Fruit fly (Drosophila melanogaster) whole organism: ENCODE data around the gene Eig71Ek.

Experiments
- CG8478 ChIP-seq: fragments of >200 bp; optimal IDR thresholded peaks from 2 replicates; lab custom pipeline; 2018; ENCODE audit warnings: inconsistent platforms
- Dll ChIP-seq: fragments of >200 bp; optimal IDR thresholded peaks from 2 replicates; lab custom pipeline; 2017
- EcR ChIP-seq, 2 experiments: fragments of >200 bp; optimal IDR thresholded peaks; 2 replicates each; lab custom pipeline; 2017; ENCODE audit warnings: missing biosample characterization in 2 of 2, missing genetic modification characterization in 2 of 2, missing genetic modification reagents in 2 of 2
- pan ChIP-seq: fragments of >200 bp; optimal IDR thresholded peaks from 2 replicates; lab custom pipeline; 2017
- psq ChIP-seq: fragments of >200 bp; optimal IDR thresholded peaks from 2 replicates; lab custom pipeline; 2017
- usp ChIP-seq: fragments of >200 bp; optimal IDR thresholded peaks from 2 replicates; lab custom pipeline; 2017; ENCODE audit warnings: missing biosample characterization, missing genetic modification characterization, mixed read lengths

Gene Eig71Ek

DNA sequence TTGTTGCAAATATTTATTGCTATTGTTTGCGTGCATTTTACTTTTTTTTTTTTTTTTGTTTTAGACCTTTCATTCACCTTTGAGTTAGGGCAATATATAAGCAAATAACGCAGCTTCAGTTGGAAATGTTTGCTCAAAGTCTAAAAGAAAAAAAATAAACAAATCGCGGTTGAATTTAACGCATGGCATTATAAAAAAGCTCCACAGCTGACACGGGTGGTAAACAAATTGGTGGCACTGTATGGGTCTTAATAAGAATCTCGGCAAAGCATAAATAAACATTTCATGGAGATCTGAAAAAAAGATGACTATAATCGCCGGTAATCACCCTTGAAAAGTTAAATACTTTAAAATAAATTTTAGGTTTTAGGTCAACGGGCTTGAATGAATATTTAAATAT is 33.4 kb downstream of the Eig71Ek start:
- TF ChIP-seq psq (lab: Kevin White, UChicago), result no peak
- no peak for TF ChIP-seq pan
- TF ChIP-seq EcR (GFP tag; optimal IDR thresholded peaks at IDR 0.05; lab: Kevin White, UChicago), result no peak
- TF ChIP-seq CG8478 (lab: Kevin White, UChicago), result no peak

dm6 chr3L:15695195-15695594 is 34.1 kb downstream of the Eig71Ek start:
- TF ChIP-seq Dll (lab: Kevin White, UChicago), result no peak
- TF ChIP-seq EcR (GFP tag; optimal IDR thresholded peaks at IDR 0.05; lab: Kevin White, UChicago), result no peak
- TF ChIP-seq usp (GFP tag; lab: Kevin White, UChicago), result no peak
- TF ChIP-seq CG8478 (lab: Kevin White, UChicago), result no peak
- no peak for TF ChIP-seq pan
- TF ChIP-seq psq (lab: Kevin White, UChicago), result no peak

DNA sequence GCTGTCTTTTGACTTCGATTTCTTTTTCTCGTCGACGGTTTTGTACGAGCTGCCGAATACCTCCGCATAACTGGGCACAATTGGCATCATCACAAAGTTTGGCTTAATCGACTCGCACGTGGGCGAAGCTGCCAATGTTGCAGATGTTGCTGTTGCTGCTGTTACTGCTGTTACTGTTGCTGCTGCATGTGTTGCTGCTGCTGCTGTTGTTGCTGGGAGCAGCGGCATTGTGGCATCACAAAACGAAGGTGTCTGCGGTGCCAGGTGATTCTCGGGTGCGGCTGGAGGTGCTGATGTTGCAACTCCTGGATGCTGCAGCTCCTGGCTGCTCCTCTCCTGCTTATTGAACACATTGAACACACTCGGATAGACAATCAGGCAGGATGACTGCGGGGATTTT is 36.9 kb downstream of the Eig71Ek start:
- no peak for TF ChIP-seq usp (GFP tag; lab: Kevin White, UChicago)
- TF ChIP-seq psq (lab: Kevin White, UChicago), result no peak
- no peak for TF ChIP-seq pan
- no peak for TF ChIP-seq CG8478 (lab: Kevin White, UChicago)
- TF ChIP-seq EcR (GFP tag; optimal IDR thresholded peaks at IDR 0.05; lab: Kevin White, UChicago), result no peak
- no peak for TF ChIP-seq Dll (lab: Kevin White, UChicago)

DNA sequence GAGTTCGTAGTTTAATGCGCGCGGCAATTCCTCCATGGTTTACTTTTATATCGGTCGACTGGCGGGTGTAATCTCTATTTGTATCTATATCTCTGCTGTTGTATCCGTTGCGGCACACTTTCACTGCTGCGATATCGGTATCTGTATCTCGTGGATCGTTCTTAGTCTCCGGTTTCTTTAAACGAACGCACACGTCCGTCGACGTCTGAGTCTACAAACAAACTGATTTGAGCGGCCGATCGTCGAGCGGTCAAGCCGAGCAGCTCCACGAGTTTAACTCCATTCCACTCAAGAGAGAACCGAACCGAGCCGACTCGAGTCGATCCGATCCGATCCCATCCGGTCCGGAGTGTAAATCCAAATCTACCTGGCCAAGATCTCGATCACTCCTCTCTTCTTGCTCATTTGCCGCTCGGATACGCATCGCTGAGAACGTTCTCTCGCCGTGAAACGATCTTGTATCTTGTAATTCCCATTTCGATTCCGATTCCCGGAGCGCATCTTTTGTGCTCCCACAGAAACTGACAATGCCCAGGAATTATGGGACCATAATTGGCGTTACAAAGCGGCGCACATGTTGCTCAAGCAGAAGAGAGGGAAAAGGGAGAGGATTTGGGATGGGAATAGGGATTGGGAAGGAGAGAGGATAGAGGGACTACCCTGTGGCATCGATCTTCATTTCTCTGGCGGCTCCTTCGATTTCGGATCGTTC is 38.7 kb downstream of the Eig71Ek start, which contains the start of gene comm2:
TSS of gene comm2 (minus strand) at position 225 of the 712 bp plus-strand sequence.
- TF ChIP-seq Dll (lab: Kevin White, UChicago), result peak; percentile 86
- TF ChIP-seq usp (GFP tag; lab: Kevin White, UChicago), result no peak

dm6 chr3L:15700338-15700966 is 39.4 kb downstream of the Eig71Ek start:
- TF ChIP-seq EcR (GFP tag; optimal IDR thresholded peaks at IDR 0.05; lab: Kevin White, UChicago) (no peak), usp (GFP tag; lab: Kevin White, UChicago) (no peak), Dll (lab: Kevin White, UChicago) (no peak), psq (lab: Kevin White, UChicago) (no peak), pan (no peak), CG8478 (lab: Kevin White, UChicago) (no peak)

DNA sequence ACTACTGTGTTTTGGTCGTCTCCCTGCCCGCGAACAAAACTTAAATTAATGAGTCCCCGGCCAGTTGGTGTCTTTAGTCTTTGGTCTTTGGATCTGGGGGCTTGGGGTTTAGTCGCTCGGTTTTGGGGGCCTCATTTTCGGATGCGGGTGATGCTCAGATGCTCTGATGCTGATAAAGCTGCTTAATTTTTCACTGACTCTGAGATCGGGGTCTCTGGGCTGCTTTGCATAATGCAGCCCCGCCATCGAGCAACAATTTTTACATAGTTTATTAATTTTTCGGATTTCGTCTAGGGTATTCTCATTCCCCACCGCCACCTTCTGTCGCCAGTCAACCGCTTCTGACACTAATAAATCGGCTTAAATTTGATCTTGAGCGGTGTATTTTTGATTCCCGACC is 41.1 kb downstream of the Eig71Ek start:
- TF ChIP-seq CG8478 (lab: Kevin White, UChicago), result no peak
- no peak for TF ChIP-seq psq (lab: Kevin White, UChicago)
- no peak for TF ChIP-seq pan
- no peak for TF ChIP-seq usp (GFP tag; lab: Kevin White, UChicago)
- no peak for TF ChIP-seq EcR (GFP tag; optimal IDR thresholded peaks at IDR 0.05; lab: Kevin White, UChicago)
- TF ChIP-seq Dll (lab: Kevin White, UChicago), result no peak

dm6 chr3L:15703330-15704119 is 42.5 kb downstream of the Eig71Ek start:
- TF ChIP-seq CG8478 (lab: Kevin White, UChicago) (no peak), EcR (GFP tag; optimal IDR thresholded peaks at IDR 0.05; lab: Kevin White, UChicago) (peak in 1 of 2 experiments; percentile 28)

DNA sequence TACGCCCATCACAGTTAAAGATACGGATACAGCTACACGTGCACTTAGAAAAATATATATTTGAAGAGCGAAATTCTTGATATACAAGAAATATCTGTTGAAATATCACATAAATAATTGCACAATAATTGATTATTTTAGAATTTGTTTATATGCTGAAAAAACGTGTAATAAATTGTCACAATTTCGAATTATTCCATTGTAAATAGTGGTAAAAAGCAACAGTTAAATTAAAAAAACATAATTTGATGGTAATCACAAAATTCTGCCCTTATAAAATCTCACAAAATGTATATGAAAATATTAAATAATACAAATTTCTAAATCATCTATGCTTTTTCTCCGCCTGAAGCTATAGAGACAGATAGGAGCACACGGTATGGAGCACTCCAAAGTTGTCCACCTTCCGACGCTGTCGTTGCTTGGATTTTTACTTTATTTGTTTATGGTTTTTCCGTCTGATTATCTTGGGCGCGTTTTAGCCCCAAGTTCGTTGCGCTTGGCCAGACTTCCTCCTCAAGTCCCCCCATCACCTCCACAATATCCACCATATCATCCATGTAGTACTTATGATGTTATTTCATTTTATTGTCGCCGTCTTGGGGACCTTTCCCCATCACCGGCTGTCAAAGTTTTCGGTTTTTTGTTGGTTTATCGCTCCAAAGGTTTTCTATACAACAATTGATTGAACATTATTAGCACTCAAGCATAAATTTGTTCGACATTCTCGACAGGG is 43.4 kb downstream of the Eig71Ek start:
- TF ChIP-seq EcR (GFP tag; optimal IDR thresholded peaks at IDR 0.05; lab: Kevin White, UChicago), result peak; percentile 30 to 61
- no peak for TF ChIP-seq Dll (lab: Kevin White, UChicago)

- TF ChIP-seq pan (no peak), Dll (lab: Kevin White, UChicago) (no peak), psq (lab: Kevin White, UChicago) (no peak), usp (GFP tag; lab: Kevin White, UChicago) (no peak), EcR (GFP tag; optimal IDR thresholded peaks at IDR 0.05; lab: Kevin White, UChicago) (no peak), CG8478 (lab: Kevin White, UChicago) (no peak)
Observed at dm6 chr3L:15706199-15706598, 45.2 kb downstream of the Eig71Ek start.

- TF ChIP-seq EcR (GFP tag; optimal IDR thresholded peaks at IDR 0.05; lab: Kevin White, UChicago) (no peak), Dll (lab: Kevin White, UChicago) (no peak), pan (no peak), psq (lab: Kevin White, UChicago) (no peak), CG8478 (lab: Kevin White, UChicago) (no peak), usp (GFP tag; lab: Kevin White, UChicago) (no peak)
Observed at dm6 chr3L:15708158-15708557, 47.1 kb downstream of the Eig71Ek start.

dm6 chr3L:15708579-15708978 is 47.5 kb downstream of the Eig71Ek start:
- no peak for TF ChIP-seq CG8478 (lab: Kevin White, UChicago)
- no peak for TF ChIP-seq Dll (lab: Kevin White, UChicago)
- TF ChIP-seq pan, result no peak
- TF ChIP-seq psq (lab: Kevin White, UChicago), result no peak
- TF ChIP-seq EcR (GFP tag; optimal IDR thresholded peaks at IDR 0.05; lab: Kevin White, UChicago), result no peak
- TF ChIP-seq usp (GFP tag; lab: Kevin White, UChicago), result no peak
